Worm (Caenorhabditis elegans): ENCODE measurements around the gene gly-9.

The gly-9 gene

DNA sequence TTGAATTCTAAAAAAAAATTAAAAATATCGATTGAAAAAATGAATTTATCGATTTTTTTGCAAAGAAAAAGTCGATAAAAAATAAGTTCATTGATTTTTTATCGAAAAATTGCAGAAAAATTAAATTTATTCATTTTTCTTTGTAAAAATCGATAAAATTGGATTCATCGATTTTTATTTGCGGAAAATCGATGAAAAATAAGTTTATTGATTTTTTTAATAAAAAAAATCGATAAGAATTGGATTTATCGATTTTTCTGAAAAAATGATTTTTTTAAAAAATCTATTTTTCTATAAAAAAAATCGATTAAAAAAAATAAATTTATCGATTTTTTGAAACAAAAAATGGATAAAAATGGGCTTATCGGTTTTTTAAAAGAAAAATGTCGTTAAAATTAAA, 10.4 kb downstream of the gly-9 start:
- TF ChIP-seq B0019.2 (GFP tag; conservative IDR thresholded peaks at IDR 0.05) (no peak), hlh-12 (tag; optimal IDR thresholded peaks at IDR 0.05) (no peak), unc-130 (GFP tag; optimal IDR thresholded peaks at IDR 0.05) (no peak), F22D6.2 (tag; optimal IDR thresholded peaks at IDR 0.05) (no peak), repo-1 (tag; optimal IDR thresholded peaks at IDR 0.05) (no peak)

DNA sequence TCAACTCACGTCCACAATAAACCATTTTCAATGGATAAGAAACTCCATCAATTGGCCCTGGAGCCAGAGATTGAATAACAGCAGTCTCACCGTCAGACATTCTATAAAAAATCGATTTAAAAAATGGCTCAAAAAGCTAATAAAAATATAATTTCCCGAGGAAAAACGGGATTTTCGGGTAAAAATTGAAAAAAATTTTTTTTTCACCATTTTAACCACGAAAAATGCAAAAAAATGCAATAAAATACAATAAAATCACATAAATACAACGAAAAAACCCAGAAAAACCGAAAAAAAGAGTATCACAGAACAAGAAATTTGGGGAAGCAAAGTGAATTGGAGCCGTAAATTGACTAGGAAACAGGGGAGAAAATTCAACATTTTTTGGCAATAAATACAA, 11.6 kb downstream of the gly-9 start, which contains the start of gene Y47D3A.21:
TSS of gene Y47D3A.21 (minus strand) at position 101 of the 400 bp plus-strand sequence.
- TF ChIP-seq F39B2.1 (GFP tag; IDR thresholded peaks at IDR 0.05) (no peak), ceh-79 (tag; optimal IDR thresholded peaks at IDR 0.05) (no peak), dpl-1 (GFP tag; optimal IDR thresholded peaks at IDR 0.05) (no peak), ztf-18 (tag; optimal IDR thresholded peaks at IDR 0.05) (no peak), cebp-2 (GFP tag; IDR thresholded peaks at IDR 0.05) (no peak), unc-62 (GFP tag; optimal IDR thresholded peaks at IDR 0.05) (no peak), sptf-2 (GFP tag; optimal IDR thresholded peaks at IDR 0.05) (no peak), rec-8 (tag; optimal IDR thresholded peaks at IDR 0.05) (no peak), D2030.7 (GFP tag; IDR thresholded peaks at IDR 0.05) (no peak)

DNA sequence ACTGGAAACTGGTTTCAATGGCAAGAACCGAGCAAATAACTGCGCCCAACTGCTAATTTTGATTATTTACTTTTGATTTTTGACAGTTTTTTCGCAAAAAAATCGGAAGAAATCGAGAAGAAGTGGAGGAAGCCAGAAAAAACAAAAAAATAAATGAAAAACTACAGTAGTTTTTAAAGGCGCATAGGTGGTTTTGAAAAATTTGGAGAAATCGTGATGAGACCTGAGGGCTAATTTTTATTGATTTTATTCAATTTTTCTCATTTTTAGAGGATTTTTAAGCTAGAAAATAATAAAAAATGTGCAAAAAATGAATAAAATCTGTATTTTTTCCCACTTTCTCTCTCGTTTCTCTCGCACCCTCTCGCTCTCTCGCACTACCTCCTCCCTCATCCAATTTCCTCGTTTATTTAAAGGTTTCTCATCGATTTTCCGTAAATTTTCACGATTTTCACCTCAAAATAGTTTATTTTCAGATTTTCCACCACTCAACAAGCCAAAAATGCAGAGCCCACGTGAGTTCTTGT, 15.7 kb downstream of the gly-9 start, which contains the start of gene Y47D3A.20:
TSS of gene Y47D3A.20 (plus strand) at position 477 of the 527 bp plus-strand sequence.
- peak; percentile 7 for TF ChIP-seq xnd-1 (tag; optimal IDR thresholded peaks at IDR 0.05)
- no peak for TF ChIP-seq F10E7.11 (tag; optimal IDR thresholded peaks at IDR 0.05)
- TF ChIP-seq efl-1 (GFP tag; optimal IDR thresholded peaks at IDR 0.05) = peak; percentile 10
- no peak for TF ChIP-seq atf-7 (tag; optimal IDR thresholded peaks at IDR 0.05)
- peak; percentile 63 for TF ChIP-seq lsl-1 (GFP tag; optimal IDR thresholded peaks at IDR 0.05)
- peak; percentile 66 for TF ChIP-seq F33H1.4 (GFP tag; IDR thresholded peaks at IDR 0.05)
- TF ChIP-seq madf-6 (GFP tag; IDR thresholded peaks at IDR 0.05) = 0 out of 2 replicates have a peak, but pooled peaks have one; percentile 6

DNA sequence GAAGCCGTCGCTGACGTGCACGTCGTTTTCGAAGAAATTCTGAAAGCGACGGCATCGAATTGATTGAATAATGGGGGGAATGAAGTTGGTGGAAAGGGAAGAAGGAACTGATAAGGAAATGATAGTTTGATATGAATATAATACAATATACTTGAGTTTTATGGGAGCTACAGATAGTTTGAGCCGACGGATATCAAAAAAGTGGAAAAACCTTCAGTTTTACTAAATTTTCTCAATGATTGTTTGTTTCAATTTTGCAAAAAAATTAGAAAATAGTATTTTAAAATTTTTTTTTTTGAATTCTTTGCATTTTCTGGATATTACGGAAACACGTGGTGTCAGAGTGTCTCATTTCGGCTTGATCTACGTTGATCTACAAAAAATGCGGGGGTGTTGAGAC, 19.6 kb downstream of the gly-9 start, which contains the start of gene obr-1:
TSS of gene obr-1 (minus strand) at position 101 of the 400 bp plus-strand sequence.
- no peak for TF ChIP-seq bed-2 (GFP tag; IDR thresholded peaks at IDR 0.05)
- TF ChIP-seq unc-62 (GFP tag; optimal IDR thresholded peaks at IDR 0.05) = no peak
- no peak for TF ChIP-seq lsl-1 (GFP tag; optimal IDR thresholded peaks at IDR 0.05)
- no peak for TF ChIP-seq nhr-90 (tag; optimal IDR thresholded peaks at IDR 0.05)
- TF ChIP-seq mes-4 (tag; optimal IDR thresholded peaks at IDR 0.05) = no peak
- TF ChIP-seq gei-17 (GFP tag; optimal IDR thresholded peaks at IDR 0.05) = no peak

DNA sequence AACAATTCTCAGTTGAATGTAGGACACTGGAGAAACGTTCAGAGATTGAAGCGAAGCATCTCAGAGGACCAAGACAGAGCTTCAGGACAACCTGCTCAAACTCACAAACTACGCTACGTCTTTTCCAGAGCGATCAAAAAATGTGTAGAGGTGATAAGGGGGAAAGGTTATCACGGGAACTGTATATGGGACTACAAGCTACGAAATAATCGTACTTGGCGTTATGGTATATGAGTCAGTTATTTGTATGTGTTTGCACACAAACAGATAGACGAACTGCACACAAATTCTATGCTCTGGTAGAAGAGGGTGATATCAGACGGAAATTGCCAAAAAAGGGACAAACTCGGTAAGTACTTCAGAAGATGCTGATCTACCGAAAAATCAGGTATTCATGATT, 21.2 kb downstream of the gly-9 start:
- no peak for TF ChIP-seq F23B12.7 (tag; optimal IDR thresholded peaks at IDR 0.05; ENCODE audit: insufficient read depth)
- peak; percentile 27 for TF ChIP-seq nhr-80 (tag; optimal IDR thresholded peaks at IDR 0.05)
- TF ChIP-seq somi-1 (GFP tag; optimal IDR thresholded peaks at IDR 0.05) = no peak
- no peak for TF ChIP-seq atf-7 (tag; optimal IDR thresholded peaks at IDR 0.05)
- TF ChIP-seq T07F8.4 (tag; optimal IDR thresholded peaks at IDR 0.05) = no peak

DNA sequence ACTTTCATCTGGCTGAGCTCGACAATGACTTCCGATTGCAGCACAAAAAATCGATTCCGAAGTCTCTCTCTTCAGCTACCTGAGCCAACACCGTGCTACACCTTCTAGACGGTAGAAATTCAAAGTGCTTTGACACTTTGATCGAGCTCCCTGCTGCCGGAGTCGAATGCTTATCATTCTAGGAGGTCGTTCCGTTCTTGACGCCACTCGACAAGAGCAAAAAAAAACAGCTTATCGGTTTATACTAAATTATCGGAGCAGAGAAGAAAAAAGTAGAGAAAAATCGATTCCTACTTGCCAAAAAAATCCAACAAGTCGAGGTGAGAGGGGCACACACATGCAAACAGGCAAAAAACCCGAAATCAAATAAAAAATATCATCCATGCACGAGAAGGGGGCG, 21.8 kb downstream of the gly-9 start:
- TF ChIP-seq nhr-80 (tag; optimal IDR thresholded peaks at IDR 0.05) (peak; percentile 80), dox-1 (GFP tag; IDR thresholded peaks at IDR 0.05) (no peak)
